Fruit fly (Drosophila melanogaster) whole organism, embryonic: ENCODE measurements around the gene Pvf3.

Source experiments
- C15 ChIP-seq: fragments of 200-800 bp; sonication (Bioruptor generic); IDR thresholded peaks from 3 replicates; pipeline ENCODE4 v1.3.6; 2022; ENCODE audit warnings: missing biosample characterization, missing genetic modification characterization
- CG10274 ChIP-seq: fragments of 200-800 bp; sonication (Bioruptor generic); optimal IDR thresholded peaks from 3 replicates; lab custom pipeline; 2017; ENCODE audit warnings: missing biosample characterization, mild to moderate bottlenecking, missing genetic modification characterization
- CG10979 ChIP-seq: fragments of 200-800 bp; sonication (Bioruptor generic); optimal IDR thresholded peaks from 2 replicates; lab custom pipeline; 2018; ENCODE audit warnings: missing biosample characterization, mild to moderate bottlenecking, missing genetic modification characterization, moderate library complexity
- CG11560 ChIP-seq: fragments of 200-800 bp; sonication (Bioruptor generic); IDR thresholded peaks from 3 replicates; pipeline ENCODE4 v1.3.6; 2022; ENCODE audit warnings: missing biosample characterization, missing genetic modification characterization
- CG12744 ChIP-seq: fragments of 200-800 bp; sonication (Bioruptor generic); optimal IDR thresholded peaks from 2 replicates; lab custom pipeline; 2016; ENCODE audit warnings: missing biosample characterization, missing genetic modification characterization
- CG12769 ChIP-seq: fragments of 200-800 bp; sonication (Bioruptor generic); optimal IDR thresholded peaks from 2 replicates; lab custom pipeline; 2019; ENCODE audit warnings: missing biosample characterization, mild to moderate bottlenecking, missing genetic modification characterization, moderate library complexity
- CG13424 ChIP-seq: fragments of 200-800 bp; sonication (Bioruptor generic); optimal IDR thresholded peaks from 2 replicates; lab custom pipeline; 2019; ENCODE audit warnings: missing biosample characterization, mild to moderate bottlenecking, missing genetic modification characterization, moderate library complexity
- CG14710 ChIP-seq: fragments of 200-800 bp; sonication (Bioruptor generic); optimal IDR thresholded peaks from 3 replicates; lab custom pipeline; 2019; ENCODE audit warnings: missing biosample characterization, mild to moderate bottlenecking, missing genetic modification characterization, moderate library complexity
- CG1529 ChIP-seq: fragments of 200-800 bp; sonication (Bioruptor generic); optimal IDR thresholded peaks from 3 replicates; lab custom pipeline; 2018; ENCODE audit warnings: missing biosample characterization, missing genetic modification characterization
- CG16779 ChIP-seq: fragments of 200-800 bp; sonication (Bioruptor generic); IDR thresholded peaks from 2 replicates; pipeline ENCODE4 v1.3.6; 2022; ENCODE audit warnings: missing biosample characterization, missing genetic modification characterization
- CG17385 ChIP-seq: fragments of 200-800 bp; sonication (Bioruptor generic); optimal IDR thresholded peaks from 3 replicates; lab custom pipeline; 2018; ENCODE audit warnings: missing biosample characterization, mild to moderate bottlenecking, missing genetic modification characterization
- CG30403 ChIP-seq: fragments of 200-800 bp; sonication (Bioruptor generic); optimal IDR thresholded peaks from 3 replicates; lab custom pipeline; 2016; ENCODE audit warnings: missing biosample characterization, missing genetic modification characterization
- CG4360 ChIP-seq: fragments of 200-800 bp; sonication (Bioruptor generic); IDR thresholded peaks from 2 replicates; pipeline ENCODE4 v1.3.6; 2022; ENCODE audit warnings: missing biosample characterization, missing genetic modification characterization
- CG43689 ChIP-seq: fragments of 200-800 bp; sonication (Bioruptor generic); IDR thresholded peaks from 2 replicates; pipeline ENCODE4 v1.3.6; 2022; ENCODE audit warnings: missing biosample characterization, missing genetic modification characterization
- CG5245 ChIP-seq: fragments of 200-800 bp; sonication (Bioruptor generic); optimal IDR thresholded peaks from 3 replicates; lab custom pipeline; 2016; ENCODE audit warnings: missing biosample characterization, missing genetic modification characterization
- CG6683 ChIP-seq: fragments of 200-800 bp; sonication (Bioruptor generic); optimal IDR thresholded peaks from 2 replicates; lab custom pipeline; 2017; ENCODE audit warnings: missing biosample characterization, mild to moderate bottlenecking, missing genetic modification characterization, missing genetic modification reagents
- CG7271 ChIP-seq: fragments of 200-800 bp; sonication (Bioruptor generic); optimal IDR thresholded peaks from 2 replicates; lab custom pipeline; 2018; ENCODE audit warnings: missing biosample characterization, mild to moderate bottlenecking, missing genetic modification characterization, moderate library complexity
- CG8359 ChIP-seq: fragments of 200-800 bp; sonication (Bioruptor generic); optimal IDR thresholded peaks from 2 replicates; lab custom pipeline; 2017; ENCODE audit warnings: missing biosample characterization, mild to moderate bottlenecking, missing genetic modification characterization, borderline replicate concordance
- CG8924 ChIP-seq: fragments of 200-800 bp; optimal IDR thresholded peaks from 3 replicates; lab custom pipeline; 2019; ENCODE audit warnings: missing biosample characterization, mild to moderate bottlenecking, missing genetic modification characterization, moderate library complexity
- CG9215 ChIP-seq: fragments of 200-800 bp; sonication (Bioruptor generic); IDR thresholded peaks from 2 replicates; pipeline ENCODE4 v1.3.6; 2022; ENCODE audit warnings: missing biosample characterization, missing genetic modification characterization
- CG9797 ChIP-seq: fragments of 200-800 bp; sonication (Bioruptor generic); optimal IDR thresholded peaks from 3 replicates; lab custom pipeline; 2018; ENCODE audit warnings: missing biosample characterization, mild to moderate bottlenecking, missing genetic modification characterization
- CHES-1-like ChIP-seq: fragments of 200-800 bp; sonication (Bioruptor generic); optimal IDR thresholded peaks from 2 replicates; lab custom pipeline; 2016; ENCODE audit warnings: missing biosample characterization, missing genetic modification characterization
- Doc2 ChIP-seq: fragments of 200-800 bp; sonication (Bioruptor generic); IDR thresholded peaks from 2 replicates; pipeline ENCODE4 v1.3.6; 2022; ENCODE audit warnings: missing biosample characterization, missing genetic modification characterization
- ERR ChIP-seq: fragments of 200-800 bp; sonication (Bioruptor generic); optimal IDR thresholded peaks from 2 replicates; lab custom pipeline; 2016; ENCODE audit warnings: missing biosample characterization, missing genetic modification characterization
- H2.0 ChIP-seq: fragments of 200-800 bp; sonication (Bioruptor generic); IDR thresholded peaks from 2 replicates; pipeline ENCODE4 v1.3.6; 2022; ENCODE audit warnings: missing biosample characterization, missing genetic modification characterization
- HLH54F ChIP-seq: fragments of 200-800 bp; sonication (Bioruptor generic); optimal IDR thresholded peaks from 3 replicates; lab custom pipeline; 2016; ENCODE audit warnings: missing biosample characterization, missing genetic modification characterization
- Jarid2 ChIP-seq: fragments of 200-800 bp; sonication (Bioruptor generic); optimal IDR thresholded peaks from 3 replicates; lab custom pipeline; 2017; ENCODE audit warnings: mild to moderate bottlenecking, missing biosample characterization, missing genetic modification reagents, missing genetic modification characterization
- Lhr ChIP-seq: fragments of 200-800 bp; sonication (Bioruptor generic); optimal IDR thresholded peaks from 3 replicates; lab custom pipeline; 2017; ENCODE audit warnings: mild to moderate bottlenecking, missing biosample characterization, missing genetic modification reagents, missing genetic modification characterization
- Taf1 ChIP-seq: fragments of 200-800 bp; sonication (Bioruptor generic); IDR thresholded peaks from 2 replicates; pipeline ENCODE4 v1.3.6; 2022; ENCODE audit warnings: missing biosample characterization, missing genetic modification characterization
- br ChIP-seq: fragments of >200 bp; optimal IDR thresholded peaks from 2 replicates; lab custom pipeline; 2017
- ci ChIP-seq: fragments of 200-800 bp; sonication (Bioruptor generic); IDR thresholded peaks from 3 replicates; pipeline ENCODE4 v1.3.6; 2022; ENCODE audit warnings: missing biosample characterization, missing genetic modification characterization
- gro ChIP-seq: fragments of 200-800 bp; sonication (Bioruptor generic); optimal IDR thresholded peaks from 2 replicates; lab custom pipeline; 2016; ENCODE audit warnings: missing biosample characterization, missing genetic modification characterization
- her ChIP-seq: fragments of 200-800 bp; sonication (Bioruptor generic); optimal IDR thresholded peaks from 2 replicates; lab custom pipeline; 2016; ENCODE audit warnings: missing biosample characterization, missing genetic modification characterization
- inv ChIP-seq: fragments of 200-800 bp; sonication (Bioruptor generic); IDR thresholded peaks from 2 replicates; pipeline ENCODE4 v1.3.6; 2022; ENCODE audit warnings: missing biosample characterization, missing genetic modification characterization; ENCODE audit not compliant: partially characterized antibody
- ken ChIP-seq: fragments of 200-800 bp; sonication (Bioruptor generic); IDR thresholded peaks from 3 replicates; pipeline ENCODE4 v1.3.6; 2022; ENCODE audit warnings: missing biosample characterization, missing genetic modification characterization
- klu ChIP-seq: fragments of 200-800 bp; sonication (Bioruptor generic); IDR thresholded peaks from 2 replicates; pipeline ENCODE4 v1.3.6; 2022; ENCODE audit warnings: missing biosample characterization, missing genetic modification characterization
- lilli ChIP-seq: fragments of 200-800 bp; sonication (Bioruptor generic); optimal IDR thresholded peaks from 3 replicates; lab custom pipeline; 2016; ENCODE audit warnings: missing biosample characterization, missing genetic modification characterization
- lov ChIP-seq, 2 experiments: fragments of 200-800 bp in 1 of 2; fragments of >200 bp in 1 of 2; sonication (Bioruptor generic) in 1 of 2; IDR thresholded peaks in 1 of 2; optimal IDR thresholded peaks in 1 of 2; 2 replicates in 1 of 2; 3 replicates in 1 of 2; pipeline versions ENCODE4 v1.3.6 to Lab custom; 2017 to 2022; ENCODE audit warnings: missing biosample characterization in 1 of 2, missing genetic modification characterization in 1 of 2
- nau ChIP-seq: fragments of 200-800 bp; sonication (Bioruptor generic); optimal IDR thresholded peaks from 3 replicates; lab custom pipeline; 2017; ENCODE audit warnings: missing biosample characterization, mild to moderate bottlenecking, missing genetic modification characterization, missing genetic modification reagents
- nmo ChIP-seq: fragments of 200-800 bp; sonication (Bioruptor generic); optimal IDR thresholded peaks from 2 replicates; lab custom pipeline; 2018; ENCODE audit warnings: missing biosample characterization, mild to moderate bottlenecking, missing genetic modification characterization, moderate library complexity
- onecut ChIP-seq: fragments of 200-800 bp; sonication (Bioruptor generic); IDR thresholded peaks from 2 replicates; pipeline ENCODE4 v1.3.6; 2022; ENCODE audit warnings: missing biosample characterization, missing genetic modification characterization
- row ChIP-seq: fragments of 200-800 bp; sonication (Bioruptor generic); IDR thresholded peaks from 3 replicates; pipeline ENCODE4 v1.3.6; 2022; ENCODE audit warnings: missing biosample characterization, missing genetic modification characterization
- run ChIP-seq: fragments of 200-800 bp; sonication (Bioruptor generic); optimal IDR thresholded peaks from 3 replicates; lab custom pipeline; 2018; ENCODE audit warnings: missing biosample characterization, mild to moderate bottlenecking, missing genetic modification characterization
- slou ChIP-seq: fragments of 200-800 bp; sonication (Bioruptor generic); optimal IDR thresholded peaks from 3 replicates; lab custom pipeline; 2016; ENCODE audit warnings: missing biosample characterization, missing genetic modification characterization
- stc ChIP-seq: fragments of 200-800 bp; sonication (Bioruptor generic); IDR thresholded peaks from 2 replicates; pipeline ENCODE4 v1.3.6; 2022; ENCODE audit warnings: missing biosample characterization, missing genetic modification characterization
- stwl ChIP-seq: fragments of 200-800 bp; sonication (Bioruptor generic); optimal IDR thresholded peaks from 3 replicates; lab custom pipeline; 2018; ENCODE audit warnings: missing biosample characterization, mild to moderate bottlenecking, missing genetic modification characterization, moderate library complexity
- tio ChIP-seq: fragments of 200-800 bp; sonication (Bioruptor generic); optimal IDR thresholded peaks from 2 replicates; lab custom pipeline; 2017; ENCODE audit warnings: missing biosample characterization, missing genetic modification characterization, inconsistent platforms
- usp ChIP-seq: fragments of >200 bp; optimal IDR thresholded peaks from 2 replicates; lab custom pipeline; 2017; ENCODE audit warnings: missing biosample characterization, missing genetic modification characterization
- vfl ChIP-seq: fragments of 200-800 bp; sonication (Bioruptor generic); optimal IDR thresholded peaks from 2 replicates; lab custom pipeline; 2016; ENCODE audit warnings: missing biosample characterization, missing genetic modification characterization
- vvl ChIP-seq: fragments of 200-800 bp; sonication (Bioruptor generic); IDR thresholded peaks from 2 replicates; pipeline ENCODE4 v1.3.6; 2022; ENCODE audit warnings: missing biosample characterization, missing genetic modification characterization
- wdn ChIP-seq: fragments of 200-800 bp; sonication (Bioruptor generic); IDR thresholded peaks from 2 replicates; pipeline ENCODE4 v1.3.6; 2022; ENCODE audit warnings: missing biosample characterization, missing genetic modification characterization
- yki ChIP-seq: fragments of >200 bp; optimal IDR thresholded peaks from 3 replicates; lab custom pipeline; 2018
- zfh1 ChIP-seq: fragments of 200-800 bp; sonication (Bioruptor generic); IDR thresholded peaks from 3 replicates; pipeline ENCODE4 v1.3.6; 2022; ENCODE audit warnings: missing biosample characterization, missing genetic modification characterization

The Pvf3 gene

dm6 chr2L:7148919-7149318, 8.6 kb downstream of the Pvf3 start (continued):
- TF ChIP-seq CG7271 (tag; lab: Kevin White, UChicago): no peak
- TF ChIP-seq CG9215 (GFP tag; lab: Robert Waterston, UW): no peak
- TF ChIP-seq stwl (tag; lab: Kevin White, UChicago): no peak
- TF ChIP-seq CG12744 (GFP tag; lab: Kevin White, UChicago): no peak
- TF ChIP-seq CG6683 (GFP tag; lab: Kevin White, UChicago): no peak
- TF ChIP-seq CG4360 (GFP tag; lab: Robert Waterston, UW): no peak
- no peak for TF ChIP-seq usp (GFP tag; lab: Kevin White, UChicago)
- no peak for TF ChIP-seq CG5245 (GFP tag; lab: Kevin White, UChicago)
- no peak for TF ChIP-seq HLH54F (GFP tag; lab: Kevin White, UChicago)
- no peak for TF ChIP-seq tio (GFP tag; lab: Kevin White, UChicago)
- no peak for TF ChIP-seq CG16779 (GFP tag; lab: Robert Waterston, UW)
- peak; percentile 45 for TF ChIP-seq nmo
- no peak for TF ChIP-seq CG1529
- TF ChIP-seq Lhr (GFP tag; lab: Kevin White, UChicago): no peak
- peak; percentile 43 for TF ChIP-seq CG10979 (tag; lab: Kevin White, UChicago)
- no peak for TF ChIP-seq vfl
- peak; percentile 12 for TF ChIP-seq CG8924 (tag; lab: Kevin White, UChicago)
- TF ChIP-seq CG13424 (tag; lab: Kevin White, UChicago): peak; percentile 55
- peak; percentile 18 for TF ChIP-seq lilli (GFP tag; lab: Kevin White, UChicago)
- TF ChIP-seq stc (GFP tag; lab: Robert Waterston, UW): peak; percentile 43; the same call in 1 of the 2 replicates
- no peak for TF ChIP-seq CG11560 (tag; lab: Robert Waterston, UW)
- TF ChIP-seq br (lab: Kevin White, UChicago): no peak
- no peak for TF ChIP-seq onecut (GFP tag; lab: Robert Waterston, UW)
- TF ChIP-seq lov (optimal IDR thresholded peaks at IDR 0.05; lab: Kevin White, UChicago): no peak
- TF ChIP-seq lov (GFP tag; IDR thresholded peaks at IDR 0.05; lab: Robert Waterston, UW): no peak
- no peak for TF ChIP-seq slou (GFP tag; lab: Kevin White, UChicago)
- TF ChIP-seq Jarid2 (GFP tag; lab: Kevin White, UChicago): no peak
- peak; percentile 31 for TF ChIP-seq CG12769 (tag; lab: Kevin White, UChicago)
- no peak for TF ChIP-seq Taf1
- TF ChIP-seq CHES-1-like (GFP tag; lab: Kevin White, UChicago): no peak
- TF ChIP-seq CG8359: no peak
- TF ChIP-seq yki: no peak
- TF ChIP-seq CG30403 (GFP tag; lab: Kevin White, UChicago): peak; percentile 37
- TF ChIP-seq zfh1 (GFP tag; lab: Robert Waterston, UW): no peak
- peak; percentile 12 for TF ChIP-seq CG14710 (tag; lab: Kevin White, UChicago)
- TF ChIP-seq CG10274: no peak
- TF ChIP-seq her (GFP tag; lab: Kevin White, UChicago): peak; percentile 17
- TF ChIP-seq CG17385 (GFP tag; lab: Kevin White, UChicago): no peak
- TF ChIP-seq nau (GFP tag; lab: Kevin White, UChicago): no peak
- TF ChIP-seq wdn (GFP tag; lab: Robert Waterston, UW): no peak
- TF ChIP-seq inv (GFP tag; lab: Robert Waterston, UW): no peak
- no peak; the same call in 1 of the 2 replicates for TF ChIP-seq CG43689 (GFP tag; lab: Robert Waterston, UW)
- no peak for TF ChIP-seq klu (GFP tag; lab: Robert Waterston, UW)
- no peak for TF ChIP-seq Doc2 (GFP tag; lab: Robert Waterston, UW)
- TF ChIP-seq vvl (GFP tag; lab: Robert Waterston, UW): peak; percentile 35; the same call in 1 of the 2 replicates
- no peak for TF ChIP-seq ERR (GFP tag; lab: Kevin White, UChicago)
- no peak for TF ChIP-seq CG9797 (GFP tag; lab: Kevin White, UChicago)
- no peak for TF ChIP-seq gro (GFP tag; lab: Kevin White, UChicago)
- TF ChIP-seq row (GFP tag; lab: Robert Waterston, UW): peak; percentile 63
- no peak for TF ChIP-seq C15
- TF ChIP-seq ci: peak; percentile 73
- peak; percentile 58; the same call in 1 of the 2 replicates for TF ChIP-seq H2.0 (GFP tag; lab: Robert Waterston, UW)
- TF ChIP-seq ken (GFP tag; lab: Robert Waterston, UW): peak; percentile 33; the same call in 1 of the 3 replicates
- no peak for TF ChIP-seq run
